Worm (Caenorhabditis elegans) whole organism, mixed stage, embryonic: ENCODE results near the gene srt-28.

ENCODE experiments used
- cnd-1 ChIP-seq: fragments of 200-800 bp; sonication (Bioruptor generic); optimal IDR thresholded peaks from 2 replicates; lab custom pipeline; 2018; ENCODE audit warnings: mild to moderate bottlenecking, missing genetic modification characterization, missing compliant biosample characterization
- elt-1 ChIP-seq: sonication (generic microtip); optimal IDR thresholded peaks from 2 replicates; lab custom pipeline; 2017; ENCODE audit warnings: missing genetic modification characterization, mild to moderate bottlenecking, missing compliant biosample characterization, antibody characterized with exemption, moderate library complexity, borderline replicate concordance; ENCODE audit not compliant: insufficient read depth
- elt-3 ChIP-seq: fragments of 150-350 bp; optimal IDR thresholded peaks from 2 replicates; lab custom pipeline; 2014; ENCODE audit warnings: missing biosample characterization, missing genetic modification characterization
- lsy-2 ChIP-seq: fragments of 150-350 bp; optimal IDR thresholded peaks from 2 replicates; lab custom pipeline; 2014; ENCODE audit warnings: missing biosample characterization, missing genetic modification characterization
- mab-5 ChIP-seq: fragments of 150-350 bp; optimal IDR thresholded peaks from 2 replicates; lab custom pipeline; 2014; ENCODE audit warnings: missing biosample characterization, missing genetic modification characterization
- nhr-2 ChIP-seq: fragments of 150-350 bp; optimal IDR thresholded peaks from 2 replicates; lab custom pipeline; 2014; ENCODE audit warnings: missing biosample characterization, missing genetic modification characterization
- nhr-28 ChIP-seq: fragments of 150-350 bp; optimal IDR thresholded peaks from 2 replicates; lab custom pipeline; 2014; ENCODE audit warnings: missing biosample characterization, missing genetic modification characterization
- nhr-76 ChIP-seq: sonication (generic microtip); optimal IDR thresholded peaks from 2 replicates; lab custom pipeline; 2017; ENCODE audit warnings: missing biosample characterization, missing genetic modification characterization
- pha-4 ChIP-seq: fragments of 150-350 bp; optimal IDR thresholded peaks from 2 replicates; lab custom pipeline; 2018; ENCODE audit warnings: missing biosample characterization, missing genetic modification reagents, missing genetic modification characterization
- sptf-1 ChIP-seq: sonication (generic microtip); optimal IDR thresholded peaks from 2 replicates; lab custom pipeline; 2017; ENCODE audit warnings: mild to moderate bottlenecking, missing genetic modification characterization, moderate library complexity, missing compliant biosample characterization
- unc-39 ChIP-seq: fragments of 150-350 bp; optimal IDR thresholded peaks from 2 replicates; lab custom pipeline; 2014; ENCODE audit warnings: missing biosample characterization, missing genetic modification characterization
- unc-62 ChIP-seq: fragments of 150-350 bp; optimal IDR thresholded peaks from 2 replicates; lab custom pipeline; 2014; ENCODE audit warnings: missing biosample characterization, missing genetic modification reagents, missing genetic modification characterization
- ztf-11 ChIP-seq: fragments of 150-350 bp; optimal IDR thresholded peaks from 2 replicates; lab custom pipeline; 2014; ENCODE audit warnings: missing biosample characterization, missing genetic modification characterization

- no peak for TF ChIP-seq nhr-28 (tag; lab: Kevin White, UChicago)
- TF ChIP-seq mab-5 (tag; lab: Kevin White, UChicago): no peak
- TF ChIP-seq sptf-1 (tag; lab: Kevin White, UChicago): no peak
- no peak for TF ChIP-seq elt-3 (tag; lab: Kevin White, UChicago)
- no peak for TF ChIP-seq unc-39
- TF ChIP-seq cnd-1 (tag; lab: Kevin White, UChicago): no peak
- TF ChIP-seq ztf-11 (tag; lab: Kevin White, UChicago): no peak
- TF ChIP-seq nhr-2 (tag; lab: Kevin White, UChicago): no peak
- TF ChIP-seq nhr-76 (tag; lab: Kevin White, UChicago): no peak
- no peak for TF ChIP-seq pha-4 (tag; lab: Kevin White, UChicago)
- TF ChIP-seq elt-1: no peak
- TF ChIP-seq lsy-2 (tag; lab: Kevin White, UChicago): no peak
- TF ChIP-seq unc-62 (GFP tag; lab: Kevin White, UChicago): no peak
Measured at ce11 chrV:2739607-2740006, 26.2 kb upstream of the srt-28 start.
